Worm (Caenorhabditis elegans) whole organism, L3 larva: ENCODE results near the gene C33C12.7.

Experiments used
- ZK546.5 ChIP-seq: sonication (generic microtip); optimal IDR thresholded peaks from 2 replicates; lab custom pipeline; 2017; ENCODE audit warnings: missing biosample characterization, missing genetic modification characterization
- aly-2 ChIP-seq: fragments of 150-350 bp; optimal IDR thresholded peaks from 2 replicates; lab custom pipeline; 2014; ENCODE audit warnings: missing biosample characterization, missing genetic modification characterization
- ama-1 ChIP-seq: fragments of 150-350 bp; optimal IDR thresholded peaks from 2 replicates; lab custom pipeline; 2018
- ceh-16 ChIP-seq: sonication (generic microtip); optimal IDR thresholded peaks from 2 replicates; lab custom pipeline; 2017; ENCODE audit warnings: missing biosample characterization, missing genetic modification characterization
- ceh-28 ChIP-seq: fragments of 150-350 bp; optimal IDR thresholded peaks from 2 replicates; lab custom pipeline; 2014; ENCODE audit warnings: missing biosample characterization, missing genetic modification reagents, missing genetic modification characterization
- ceh-9 ChIP-seq: sonication (generic microtip); optimal IDR thresholded peaks from 2 replicates; lab custom pipeline; 2018; ENCODE audit warnings: missing biosample characterization, missing genetic modification characterization
- daf-12 ChIP-seq: fragments of 150-350 bp; optimal IDR thresholded peaks from 2 replicates; lab custom pipeline; 2014; ENCODE audit warnings: missing biosample characterization, missing genetic modification reagents, missing genetic modification characterization
- egl-27 ChIP-seq: sonication (generic microtip); optimal IDR thresholded peaks from 4 replicates; lab custom pipeline; 2017; ENCODE audit warnings: missing biosample characterization, missing genetic modification reagents, missing genetic modification characterization
- egl-5 ChIP-seq: fragments of 150-350 bp; optimal IDR thresholded peaks from 2 replicates; lab custom pipeline; 2017; ENCODE audit warnings: missing biosample characterization, missing genetic modification reagents, missing genetic modification characterization, inconsistent platforms
- elt-2 ChIP-seq: sonication (generic microtip); optimal IDR thresholded peaks from 2 replicates; lab custom pipeline; 2016; ENCODE audit warnings: missing genetic modification reagents, mild to moderate bottlenecking, missing genetic modification characterization, missing compliant biosample characterization
- fkh-10 ChIP-seq: sonication (generic microtip); optimal IDR thresholded peaks from 2 replicates; lab custom pipeline; 2017; ENCODE audit warnings: missing biosample characterization, missing genetic modification reagents, missing genetic modification characterization
- fkh-2 ChIP-seq: fragments of 150-350 bp; optimal IDR thresholded peaks from 2 replicates; lab custom pipeline; 2014; ENCODE audit warnings: missing biosample characterization, missing genetic modification reagents, missing genetic modification characterization
- fos-1 ChIP-seq: fragments of 150-350 bp; optimal IDR thresholded peaks from 2 replicates; lab custom pipeline; 2014; ENCODE audit warnings: missing biosample characterization, missing genetic modification characterization
- hmg-11 ChIP-seq: sonication (generic microtip); optimal IDR thresholded peaks from 2 replicates; lab custom pipeline; 2016; ENCODE audit warnings: missing genetic modification characterization, missing compliant biosample characterization
- jun-1 ChIP-seq: fragments of 150-350 bp; optimal IDR thresholded peaks from 2 replicates; lab custom pipeline; 2014; ENCODE audit warnings: missing biosample characterization, missing genetic modification reagents, missing genetic modification characterization
- lin-15B ChIP-seq: fragments of 150-350 bp; optimal IDR thresholded peaks from 2 replicates; lab custom pipeline; 2014; ENCODE audit warnings: missing biosample characterization, missing genetic modification characterization
- lin-39 ChIP-seq: fragments of 150-350 bp; optimal IDR thresholded peaks from 2 replicates; lab custom pipeline; 2018; ENCODE audit warnings: missing biosample characterization, missing genetic modification reagents, missing genetic modification characterization
- lsy-12 ChIP-seq: sonication (generic microtip); optimal IDR thresholded peaks from 2 replicates; lab custom pipeline; 2016; ENCODE audit warnings: mild to moderate bottlenecking, missing genetic modification characterization, missing compliant biosample characterization
- mdl-1 ChIP-seq: fragments of 150-350 bp; optimal IDR thresholded peaks from 2 replicates; lab custom pipeline; 2014; ENCODE audit warnings: missing biosample characterization, missing genetic modification characterization
- mml-1 ChIP-seq: fragments of 150-350 bp; sonication (generic microtip); optimal IDR thresholded peaks from 3 replicates; lab custom pipeline; 2014; ENCODE audit warnings: missing biosample characterization, missing genetic modification characterization
- nfya-1 ChIP-seq: sonication (generic microtip); optimal IDR thresholded peaks from 2 replicates; lab custom pipeline; 2017; ENCODE audit warnings: missing genetic modification characterization, mild to moderate bottlenecking, missing compliant biosample characterization, antibody characterized with exemption, moderate library complexity; ENCODE audit not compliant: insufficient read depth
- nhr-11 ChIP-seq: fragments of 150-350 bp; optimal IDR thresholded peaks from 2 replicates; lab custom pipeline; 2014; ENCODE audit warnings: missing biosample characterization, missing genetic modification characterization
- nhr-12 ChIP-seq: fragments of 150-350 bp; optimal IDR thresholded peaks from 2 replicates; lab custom pipeline; 2014; ENCODE audit warnings: missing biosample characterization, missing genetic modification characterization
- nhr-23 ChIP-seq: fragments of 150-350 bp; optimal IDR thresholded peaks from 2 replicates; lab custom pipeline; 2014; ENCODE audit warnings: missing biosample characterization, missing genetic modification reagents, missing genetic modification characterization
- nhr-237 ChIP-seq: fragments of 150-350 bp; optimal IDR thresholded peaks from 2 replicates; lab custom pipeline; 2014; ENCODE audit warnings: missing biosample characterization, missing genetic modification characterization
- nhr-67 ChIP-seq: fragments of 150-350 bp; optimal IDR thresholded peaks from 2 replicates; lab custom pipeline; 2014; ENCODE audit warnings: missing biosample characterization, missing genetic modification characterization
- nhr-76 ChIP-seq: fragments of 150-350 bp; sonication (generic microtip); optimal IDR thresholded peaks from 5 replicates; lab custom pipeline; 2014; ENCODE audit warnings: missing biosample characterization, missing genetic modification characterization
- pha-4 ChIP-seq: fragments of 150-350 bp; optimal IDR thresholded peaks from 2 replicates; lab custom pipeline; 2014; ENCODE audit warnings: missing biosample characterization, missing genetic modification reagents, missing genetic modification characterization
- pqm-1 ChIP-seq: fragments of 150-350 bp; optimal IDR thresholded peaks from 2 replicates; lab custom pipeline; 2017; ENCODE audit warnings: missing biosample characterization, missing genetic modification characterization, inconsistent platforms
- sea-2 ChIP-seq: fragments of 150-350 bp; sonication (generic microtip); optimal IDR thresholded peaks from 4 replicates; lab custom pipeline; 2014; ENCODE audit warnings: missing biosample characterization, missing genetic modification reagents, missing genetic modification characterization
- snpc-4 ChIP-seq: fragments of 150-350 bp; optimal IDR thresholded peaks from 2 replicates; lab custom pipeline; 2014; ENCODE audit warnings: missing biosample characterization, missing genetic modification characterization
- unc-62 ChIP-seq: fragments of 150-350 bp; sonication (generic microtip); optimal IDR thresholded peaks from 4 replicates; lab custom pipeline; 2014; ENCODE audit warnings: missing biosample characterization, missing genetic modification reagents, missing genetic modification characterization
- ztf-11 ChIP-seq: fragments of 150-350 bp; optimal IDR thresholded peaks from 2 replicates; lab custom pipeline; 2014; ENCODE audit warnings: missing biosample characterization, missing genetic modification characterization
- ztf-4 ChIP-seq: fragments of 150-350 bp; optimal IDR thresholded peaks from 2 replicates; lab custom pipeline; 2014; ENCODE audit warnings: missing biosample characterization, missing genetic modification characterization

C33C12.7 gene

ce11 chrII:2145566-2145965, 29.7 kb downstream of the C33C12.7 start, which contains the start of gene C40A11.6:
Gene C40A11.6 (minus strand): TSS chrII:2145666.
- TF ChIP-seq ztf-11 (no peak), mdl-1 (no peak), nfya-1 (no peak), mml-1 (tag; lab: Kevin White, UChicago) (no peak), aly-2 (tag; lab: Kevin White, UChicago) (no peak), lin-15B (no peak), lin-39 (tag; lab: Kevin White, UChicago) (no peak), unc-62 (GFP tag; lab: Kevin White, UChicago) (no peak), ceh-28 (tag; lab: Kevin White, UChicago) (no peak)

- TF ChIP-seq pha-4 (tag; lab: Kevin White, UChicago), result no peak
- TF ChIP-seq unc-62 (GFP tag; lab: Kevin White, UChicago), result no peak
- no peak for TF ChIP-seq pqm-1 (tag; lab: Kevin White, UChicago)
- no peak for TF ChIP-seq hmg-11 (tag; lab: Kevin White, UChicago)
- no peak for TF ChIP-seq egl-27 (tag; lab: Kevin White, UChicago)
- no peak for TF ChIP-seq nhr-23 (tag; lab: Kevin White, UChicago)
- TF ChIP-seq nhr-11 (tag; lab: Kevin White, UChicago), result no peak
Observed at ce11 chrII:2140817-2141216, 34.5 kb downstream of the C33C12.7 start, which contains the start of gene C40A11.3. Gene C40A11.3 (plus strand): TSS chrII:2141117.

DNA sequence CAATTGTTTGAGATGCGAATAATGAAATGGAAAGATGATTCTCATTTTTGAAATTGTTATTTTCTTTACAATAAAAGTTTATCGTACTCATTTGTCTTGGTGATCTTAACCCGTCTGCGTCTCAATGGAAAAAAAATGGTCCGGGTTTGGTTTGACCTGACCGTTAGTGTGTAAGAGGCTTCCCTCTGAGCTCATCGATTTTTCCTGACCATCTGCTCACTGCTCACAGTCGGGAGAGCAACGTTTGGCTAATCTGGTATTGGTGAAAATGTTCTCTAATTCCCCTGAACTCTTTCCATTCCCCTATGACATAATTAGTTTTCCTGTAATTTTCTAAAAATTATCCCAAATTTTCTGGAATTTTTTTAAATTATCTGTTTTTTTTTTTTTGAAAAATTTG, 36.4 kb downstream of the C33C12.7 start:
- TF ChIP-seq mml-1 (tag; lab: Kevin White, UChicago) (no peak), jun-1 (no peak), hmg-11 (tag; lab: Kevin White, UChicago) (no peak), ceh-9 (tag; lab: Kevin White, UChicago) (no peak), sea-2 (GFP tag; lab: Kevin White, UChicago) (no peak), egl-5 (tag; lab: Kevin White, UChicago) (no peak), snpc-4 (no peak), pha-4 (tag; lab: Kevin White, UChicago) (no peak), ztf-4 (tag; lab: Kevin White, UChicago) (no peak), fkh-2 (tag; lab: Kevin White, UChicago) (no peak), nhr-23 (tag; lab: Kevin White, UChicago) (no peak), nhr-237 (no peak), mdl-1 (no peak), fos-1 (no peak), ceh-16 (tag; lab: Kevin White, UChicago) (no peak), pqm-1 (tag; lab: Kevin White, UChicago) (no peak), fkh-10 (GFP tag; lab: Kevin White, UChicago) (no peak), egl-27 (tag; lab: Kevin White, UChicago) (no peak), lsy-12 (tag; lab: Kevin White, UChicago) (no peak)
- TF ChIP-seq, all 47 proteins: peak for 0

- TF ChIP-seq ama-1, result no peak
- no peak for TF ChIP-seq lin-39 (tag; lab: Kevin White, UChicago)
- no peak for TF ChIP-seq unc-62 (GFP tag; lab: Kevin White, UChicago)
- no peak for TF ChIP-seq ztf-4 (tag; lab: Kevin White, UChicago)
- no peak for TF ChIP-seq sea-2 (GFP tag; lab: Kevin White, UChicago)
- no peak for TF ChIP-seq fkh-10 (GFP tag; lab: Kevin White, UChicago)
- TF ChIP-seq elt-2, result no peak
- no peak for TF ChIP-seq ZK546.5
- TF ChIP-seq nhr-67 (tag; lab: Kevin White, UChicago), result no peak
- no peak for TF ChIP-seq nhr-76
Observed at ce11 chrII:2137235-2137634, 38.0 kb downstream of the C33C12.7 start, which contains the start of gene C40A11.4. Gene C40A11.4 (plus strand): TSS chrII:2137422.

ce11 chrII:2135604-2136003, 39.7 kb downstream of the C33C12.7 start, which contains the start of gene hpo-7:
Gene hpo-7 (minus strand): TSS chrII:2135704.
- TF ChIP-seq nhr-12 (tag; lab: Kevin White, UChicago) (no peak), ceh-28 (tag; lab: Kevin White, UChicago) (no peak), daf-12 (no peak)
- TF ChIP-seq, all 47 proteins: peak for 0
